Fruit fly (Drosophila melanogaster) whole organism, prepupa: Measurements from ENCODE around the gene Cyp12a4.

Source experiments
- CG10631 ChIP-seq: fragments of 200-800 bp; sonication (Bioruptor generic); optimal IDR thresholded peaks from 2 replicates; lab custom pipeline; 2016; ENCODE audit warnings: missing biosample characterization, missing genetic modification characterization
- CG10669 ChIP-seq: fragments of 200-800 bp; sonication (Bioruptor generic); optimal IDR thresholded peaks from 3 replicates; lab custom pipeline; 2018; ENCODE audit warnings: missing biosample characterization, mild to moderate bottlenecking, missing genetic modification characterization, moderate library complexity
- CG16779 ChIP-seq: fragments of 200-800 bp; sonication (Bioruptor generic); optimal IDR thresholded peaks from 3 replicates; lab custom pipeline; 2017; ENCODE audit warnings: missing biosample characterization, mild to moderate bottlenecking, missing genetic modification characterization
- CG31627 ChIP-seq: fragments of 200-800 bp; sonication (Bioruptor generic); optimal IDR thresholded peaks from 3 replicates; lab custom pipeline; 2016; ENCODE audit warnings: missing biosample characterization, missing genetic modification characterization
- CG3919 ChIP-seq: fragments of 200-800 bp; sonication (Bioruptor generic); optimal IDR thresholded peaks from 3 replicates; lab custom pipeline; 2016; ENCODE audit warnings: missing biosample characterization, missing genetic modification characterization
- CG6276 ChIP-seq: fragments of 200-800 bp; sonication (Bioruptor generic); optimal IDR thresholded peaks from 2 replicates; lab custom pipeline; 2017; ENCODE audit warnings: missing biosample characterization, mild to moderate bottlenecking, missing genetic modification characterization
- Hr39 ChIP-seq: fragments of 200-800 bp; sonication (Bioruptor generic); optimal IDR thresholded peaks from 2 replicates; lab custom pipeline; 2016; ENCODE audit warnings: missing biosample characterization, missing genetic modification characterization
- Hr4 ChIP-seq: fragments of 200-800 bp; sonication (Bioruptor generic); optimal IDR thresholded peaks from 3 replicates; lab custom pipeline; 2016; ENCODE audit warnings: missing biosample characterization, missing genetic modification characterization
- Sox14 ChIP-seq: fragments of 200-800 bp; sonication (Bioruptor generic); optimal IDR thresholded peaks from 3 replicates; lab custom pipeline; 2016; ENCODE audit warnings: missing biosample characterization, missing genetic modification characterization
- achi ChIP-seq: fragments of 200-800 bp; sonication (Bioruptor generic); optimal IDR thresholded peaks from 3 replicates; lab custom pipeline; 2016; ENCODE audit warnings: missing biosample characterization, missing genetic modification characterization
- fd85E ChIP-seq: fragments of 200-800 bp; sonication (Bioruptor generic); optimal IDR thresholded peaks from 3 replicates; lab custom pipeline; 2016; ENCODE audit warnings: missing biosample characterization, missing genetic modification characterization
- net ChIP-seq: fragments of 200-800 bp; sonication (Bioruptor generic); optimal IDR thresholded peaks from 3 replicates; lab custom pipeline; 2016; ENCODE audit warnings: missing biosample characterization, missing genetic modification characterization
- pdm3 ChIP-seq: fragments of 200-800 bp; sonication (Bioruptor generic); optimal IDR thresholded peaks from 3 replicates; lab custom pipeline; 2016; ENCODE audit warnings: missing biosample characterization, missing genetic modification characterization
- vri ChIP-seq: fragments of 200-800 bp; sonication (Bioruptor generic); optimal IDR thresholded peaks from 3 replicates; lab custom pipeline; 2016; ENCODE audit warnings: missing biosample characterization, mild to moderate bottlenecking, missing genetic modification characterization

DNA sequence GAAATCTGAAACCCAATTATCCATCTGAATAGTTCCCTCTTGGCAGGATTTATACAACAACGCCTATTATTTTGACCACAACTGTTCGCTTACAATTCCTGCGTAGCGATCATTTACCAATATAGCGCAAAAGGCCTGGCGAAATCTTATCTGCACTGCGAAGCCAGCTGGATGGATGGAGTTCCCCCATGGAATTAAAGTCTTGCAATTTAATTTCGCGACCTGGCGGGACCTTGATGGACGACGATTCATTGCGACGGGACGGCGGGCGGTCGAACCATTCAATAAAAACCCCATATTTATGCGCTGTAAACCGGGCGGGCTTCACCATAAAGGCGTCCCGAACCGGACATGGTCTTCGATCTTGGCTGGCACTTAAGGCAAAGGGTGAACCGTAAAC is 17.9 kb downstream of the Cyp12a4 start:
- TF ChIP-seq Hr4 (GFP tag; lab: Kevin White, UChicago): peak; percentile 33
- no peak for TF ChIP-seq vri (GFP tag; lab: Kevin White, UChicago)
- peak; percentile 13 for TF ChIP-seq CG10669
- TF ChIP-seq CG31627 (GFP tag; lab: Kevin White, UChicago): no peak
- TF ChIP-seq achi (GFP tag; lab: Kevin White, UChicago): no peak
- TF ChIP-seq Sox14 (GFP tag; lab: Kevin White, UChicago): no peak
- no peak for TF ChIP-seq pdm3 (GFP tag; lab: Kevin White, UChicago)
- peak; percentile 21 for TF ChIP-seq Hr39
- TF ChIP-seq CG3919: no peak
- no peak for TF ChIP-seq CG10631 (GFP tag; lab: Kevin White, UChicago)
- no peak for TF ChIP-seq CG16779 (tag; lab: Kevin White, UChicago)
- TF ChIP-seq CG6276: no peak
- no peak for TF ChIP-seq fd85E
- no peak for TF ChIP-seq net (GFP tag; lab: Kevin White, UChicago)
